Worm (Caenorhabditis elegans): ENCODE data around the gene ZC513.2.

Gene ZC513.2

ce11 chrV:8012032-8012431 lies 42.2 kb upstream of the ZC513.2 start, which contains the start of gene rpb-9:
TSS of gene rpb-9 (minus strand) at chrV:8012345.
- TF ChIP-seq hlh-30 (tag; optimal IDR thresholded peaks at IDR 0.05; ENCODE audit: insufficient read depth) (no peak), jun-1 (tag; optimal IDR thresholded peaks at IDR 0.05) (no peak), zfp-3 (GFP tag; conservative IDR thresholded peaks at IDR 0.05) (no peak), lin-38 (GFP tag; IDR thresholded peaks at IDR 0.05) (peak; percentile 39), ceh-44 (GFP tag; IDR thresholded peaks at IDR 0.05) (no peak), ama-1 (optimal IDR thresholded peaks at IDR 0.05) (peak; percentile 57), nhr-77 (tag; optimal IDR thresholded peaks at IDR 0.05) (no peak), hlh-11 (tag; optimal IDR thresholded peaks at IDR 0.05) (no peak), skn-1 (tag; optimal IDR thresholded peaks at IDR 0.05) (no peak), nhr-237 (tag; optimal IDR thresholded peaks at IDR 0.05) (no peak), snpc-1.2 (GFP tag; IDR thresholded peaks at IDR 0.05) (no peak), lin-1 (GFP tag; IDR thresholded peaks at IDR 0.05) (peak; percentile 53; the same call in 1 of the 2 replicates), mdl-1 (tag; optimal IDR thresholded peaks at IDR 0.05) (no peak), mdt-29 (GFP tag; IDR thresholded peaks at IDR 0.05) (no peak), mxl-2 (GFP tag; conservative IDR thresholded peaks at IDR 0.05) (no peak), ceh-82 (tag; optimal IDR thresholded peaks at IDR 0.05) (no peak), nhr-111 (GFP tag; optimal IDR thresholded peaks at IDR 0.05) (no peak), lir-3 (tag; optimal IDR thresholded peaks at IDR 0.05) (no peak), F10B5.3 (tag; optimal IDR thresholded peaks at IDR 0.05) (no peak), dve-1 (tag; optimal IDR thresholded peaks at IDR 0.05; ENCODE audit: insufficient read depth) (peak; percentile 1), ztf-7 (tag; optimal IDR thresholded peaks at IDR 0.05) (no peak), lin-13 (GFP tag; optimal IDR thresholded peaks at IDR 0.05) (no peak), nhr-102 (tag; optimal IDR thresholded peaks at IDR 0.05) (peak; percentile 4), ceh-28 (tag; optimal IDR thresholded peaks at IDR 0.05) (no peak), ZK337.2 (GFP tag; IDR thresholded peaks at IDR 0.05) (no peak), pha-4 (GFP tag; IDR thresholded peaks at IDR 0.05) (no peak), pha-4 (tag; optimal IDR thresholded peaks at IDR 0.05) (no peak), mes-2 (tag; optimal IDR thresholded peaks at IDR 0.05; ENCODE audit: poor library complexity, severe bottlenecking) (peak; percentile 35), egl-27 (tag; optimal IDR thresholded peaks at IDR 0.05) (no peak), lin-29 (GFP tag; IDR thresholded peaks at IDR 0.05) (no peak), F26F4.8 (GFP tag; conservative IDR thresholded peaks at IDR 0.05) (no peak), lsy-2 (tag; optimal IDR thresholded peaks at IDR 0.05) (no peak), ces-1 (GFP tag; optimal IDR thresholded peaks at IDR 0.05) (no peak), tag-97 (GFP tag; IDR thresholded peaks at IDR 0.05) (no peak), zip-11 (GFP tag; IDR thresholded peaks at IDR 0.05) (no peak), Y48G9A.11 (GFP tag; IDR thresholded peaks at IDR 0.05) (no peak), pqm-1 (tag; optimal IDR thresholded peaks at IDR 0.05) (no peak), spr-3 (GFP tag; optimal IDR thresholded peaks at IDR 0.05) (no peak), T26A8.4 (GFP tag; IDR thresholded peaks at IDR 0.05) (peak; percentile 43; the same call in 1 of the 2 replicates), spr-1 (tag; optimal IDR thresholded peaks at IDR 0.05) (no peak), aly-2 (tag; optimal IDR thresholded peaks at IDR 0.05) (no peak), nhr-6 (tag; optimal IDR thresholded peaks at IDR 0.05) (no peak), Y5F2A.4 (GFP tag; optimal IDR thresholded peaks at IDR 0.05) (no peak), fos-1 (tag; optimal IDR thresholded peaks at IDR 0.05) (no peak), fkh-10 (GFP tag; optimal IDR thresholded peaks at IDR 0.05) (no peak), ztf-11 (tag; optimal IDR thresholded peaks at IDR 0.05) (no peak), saeg-2 (GFP tag; IDR thresholded peaks at IDR 0.05) (no peak), zag-1 (tag; optimal IDR thresholded peaks at IDR 0.05) (no peak), daf-19 (GFP tag; conservative IDR thresholded peaks at IDR 0.05) (no peak), F49E8.2 (tag; optimal IDR thresholded peaks at IDR 0.05; ENCODE audit: borderline replicate concordance) (peak; percentile 8), arid-1 (GFP tag; conservative IDR thresholded peaks at IDR 0.05) (no peak), snpc-4 (tag; optimal IDR thresholded peaks at IDR 0.05) (no peak), daf-8 (GFP tag; IDR thresholded peaks at IDR 0.05) (no peak)

Data from whole organism, L4 larva.